Worm (Caenorhabditis elegans): Measurements from ENCODE around the gene F46C5.9.

The F46C5.9 gene

ce11 chrII:8765131-8765530, 45.4 kb downstream of the F46C5.9 start:
- TF ChIP-seq mdl-1 (tag; optimal IDR thresholded peaks at IDR 0.05) (peak; percentile 55 to 94), nhr-25 (tag; optimal IDR thresholded peaks at IDR 0.05; ENCODE audit: borderline replicate concordance, insufficient read depth) (peak; percentile 30), dve-1 (tag; optimal IDR thresholded peaks at IDR 0.05; ENCODE audit: insufficient read depth) (peak; percentile 31), gei-8 (GFP tag; optimal IDR thresholded peaks at IDR 0.05) (peak; percentile 27), nhr-28 (tag; optimal IDR thresholded peaks at IDR 0.05) (peak; percentile 87), tra-1 (GFP tag; IDR thresholded peaks at IDR 0.05) (peak; percentile 58; the same call in 1 of the 2 replicates), ceh-44 (GFP tag; IDR thresholded peaks at IDR 0.05) (no peak), aha-1 (tag) (peak; percentile 70), dmd-6 (GFP tag; IDR thresholded peaks at IDR 0.05) (peak; percentile 75), hlh-30 (tag; optimal IDR thresholded peaks at IDR 0.05; ENCODE audit: insufficient read depth) (peak; percentile 72), nhr-48 (tag; optimal IDR thresholded peaks at IDR 0.05) (peak; percentile 68), hlh-11 (tag; optimal IDR thresholded peaks at IDR 0.05) (peak; percentile 59), Y5F2A.4 (GFP tag; optimal IDR thresholded peaks at IDR 0.05) (no peak), unc-130 (GFP tag; optimal IDR thresholded peaks at IDR 0.05) (no peak), mxl-3 (GFP tag; optimal IDR thresholded peaks at IDR 0.05) (peak; percentile 95)

ce11 chrII:8764332-8764731, 46.2 kb downstream of the F46C5.9 start:
- no peak for TF ChIP-seq aly-2 (tag; optimal IDR thresholded peaks at IDR 0.05)
- no peak for TF ChIP-seq vab-7 (GFP tag; IDR thresholded peaks at IDR 0.05)
- TF ChIP-seq lin-38 (GFP tag; IDR thresholded peaks at IDR 0.05), result no peak
- TF ChIP-seq F26F4.8 (GFP tag; conservative IDR thresholded peaks at IDR 0.05), result no peak
- no peak for TF ChIP-seq nhr-25 (tag; optimal IDR thresholded peaks at IDR 0.05; ENCODE audit: borderline replicate concordance, insufficient read depth)
- TF ChIP-seq nhr-77 (tag; optimal IDR thresholded peaks at IDR 0.05), result no peak
- no peak for TF ChIP-seq ceh-82 (tag; optimal IDR thresholded peaks at IDR 0.05)
- no peak for TF ChIP-seq D1046.2 (GFP tag; IDR thresholded peaks at IDR 0.05)
- TF ChIP-seq mdt-29 (GFP tag; IDR thresholded peaks at IDR 0.05), result no peak
- TF ChIP-seq nhr-42 (GFP tag; IDR thresholded peaks at IDR 0.05), result no peak
- no peak for TF ChIP-seq R02D3.7 (tag; optimal IDR thresholded peaks at IDR 0.05)
- TF ChIP-seq mes-2 (tag; optimal IDR thresholded peaks at IDR 0.05; ENCODE audit: poor library complexity, severe bottlenecking), result no peak
- peak in 1 of 2 experiments; percentile 13 for TF ChIP-seq unc-62 (GFP tag; optimal IDR thresholded peaks at IDR 0.05 in 1 of 2)
- no peak for TF ChIP-seq unc-62 (tag; optimal IDR thresholded peaks at IDR 0.05)
- TF ChIP-seq lir-3 (tag; optimal IDR thresholded peaks at IDR 0.05), result no peak
- no peak for TF ChIP-seq hlh-11 (tag; optimal IDR thresholded peaks at IDR 0.05)
- no peak for TF ChIP-seq ama-1 (optimal IDR thresholded peaks at IDR 0.05)
- no peak for TF ChIP-seq lin-15B (tag; optimal IDR thresholded peaks at IDR 0.05)
- no peak for TF ChIP-seq daf-16 (GFP tag; optimal IDR thresholded peaks at IDR 0.05)
- no peak for TF ChIP-seq daf-16 (tag; optimal IDR thresholded peaks at IDR 0.05)
- TF ChIP-seq nhr-41 (GFP tag; IDR thresholded peaks at IDR 0.05), result no peak
- TF ChIP-seq daf-19 (GFP tag; conservative IDR thresholded peaks at IDR 0.05), result no peak
- TF ChIP-seq F44E2.7 (GFP tag; IDR thresholded peaks at IDR 0.05), result no peak
- TF ChIP-seq lin-1 (GFP tag; IDR thresholded peaks at IDR 0.05), result no peak
- no peak for TF ChIP-seq nhr-237 (tag; optimal IDR thresholded peaks at IDR 0.05)
- peak; percentile 8 for TF ChIP-seq aha-1 (tag)
- TF ChIP-seq nhr-102 (tag; optimal IDR thresholded peaks at IDR 0.05), result no peak
- TF ChIP-seq hlh-30 (tag; optimal IDR thresholded peaks at IDR 0.05; ENCODE audit: insufficient read depth), result peak; percentile 35

ce11 chrII:8763367-8763766, 47.2 kb downstream of the F46C5.9 start:
- TF ChIP-seq lin-39 (tag; optimal IDR thresholded peaks at IDR 0.05), result no peak
- TF ChIP-seq php-3 (GFP tag; IDR thresholded peaks at IDR 0.05), result no peak
- no peak for TF ChIP-seq ztf-11 (tag; optimal IDR thresholded peaks at IDR 0.05)
- no peak for TF ChIP-seq lir-3 (tag; optimal IDR thresholded peaks at IDR 0.05)
- peak; percentile 68 for TF ChIP-seq aha-1 (tag)
- TF ChIP-seq ceh-28 (tag; optimal IDR thresholded peaks at IDR 0.05), result no peak
- TF ChIP-seq lim-7 (GFP tag; IDR thresholded peaks at IDR 0.05), result no peak
- TF ChIP-seq nhr-28 (tag; optimal IDR thresholded peaks at IDR 0.05), result peak; percentile 56
- no peak for TF ChIP-seq ztf-7 (tag; optimal IDR thresholded peaks at IDR 0.05)
- no peak for TF ChIP-seq unc-130 (GFP tag; optimal IDR thresholded peaks at IDR 0.05)
- no peak for TF ChIP-seq F10B5.3 (tag; optimal IDR thresholded peaks at IDR 0.05)
- no peak for TF ChIP-seq nhr-10 (tag; optimal IDR thresholded peaks at IDR 0.05)
- no peak for TF ChIP-seq hif-1 (tag; optimal IDR thresholded peaks at IDR 0.05)
- no peak for TF ChIP-seq R02D3.7 (tag; optimal IDR thresholded peaks at IDR 0.05)
